Fruit fly (Drosophila melanogaster): ENCODE data around the gene Ect3.

- peak; percentile 59 for TF ChIP-seq Usf (GFP tag; optimal IDR thresholded peaks at IDR 0.05)
- TF ChIP-seq pan (optimal IDR thresholded peaks at IDR 0.05): no peak
- peak in 1 of 2 experiments; percentile 59 for TF ChIP-seq pan (GFP tag; optimal IDR thresholded peaks at IDR 0.05 in 1 of 2, IDR thresholded peaks at IDR 0.05 in 1 of 2)
- TF ChIP-seq h (optimal IDR thresholded peaks at IDR 0.05): no peak
- TF ChIP-seq seq (GFP tag; IDR thresholded peaks at IDR 0.05): no peak
- peak; percentile 76 for TF ChIP-seq CG4820 (GFP tag; optimal IDR thresholded peaks at IDR 0.05)
- peak; percentile 44 for TF ChIP-seq CG7786 (GFP tag; optimal IDR thresholded peaks at IDR 0.05)
- peak; percentile 69; the same call in 1 of the 2 replicates for TF ChIP-seq sna (GFP tag; IDR thresholded peaks at IDR 0.05; ENCODE audit: partially characterized antibody)
- TF ChIP-seq hth (optimal IDR thresholded peaks at IDR 0.05): no peak
- no peak for TF ChIP-seq Stat92E (GFP tag; optimal IDR thresholded peaks at IDR 0.05)
- no peak for TF ChIP-seq MTF-1 (GFP tag; optimal IDR thresholded peaks at IDR 0.05; ENCODE audit: borderline replicate concordance)
- no peak for TF ChIP-seq CG10321 (GFP tag; IDR thresholded peaks at IDR 0.05)
- peak; percentile 55 for TF ChIP-seq Bteb2 (GFP tag; optimal IDR thresholded peaks at IDR 0.05)
- TF ChIP-seq ara (GFP tag; IDR thresholded peaks at IDR 0.05): peak; percentile 52; the same call in 1 of the 2 replicates
Observed at dm6 chr3R:12010202-12010824, 11.2 kb downstream of the Ect3 start, which contains the start of the genes KLHL18 and GCC185.

All from whole organism, embryonic.